Fruit fly (Drosophila melanogaster) whole organism, pupa: ENCODE data around the gene CycT.

ENCODE experiments used
- CG10348 ChIP-seq: fragments of 200-800 bp; sonication (Bioruptor generic); IDR thresholded peaks from 2 replicates; pipeline ENCODE4 v1.3.6; 2022; ENCODE audit warnings: missing biosample characterization, missing genetic modification characterization
- CG17806 ChIP-seq: fragments of 200-800 bp; sonication (Bioruptor generic); optimal IDR thresholded peaks from 2 replicates; lab custom pipeline; 2018; ENCODE audit warnings: missing biosample characterization, mild to moderate bottlenecking, missing genetic modification characterization, moderate library complexity
- CG32121 ChIP-seq: fragments of 200-800 bp; sonication (Bioruptor generic); IDR thresholded peaks from 2 replicates; pipeline ENCODE4 v1.3.6; 2022; ENCODE audit warnings: missing biosample characterization, missing genetic modification characterization
- CG8301 ChIP-seq: fragments of 200-800 bp; sonication (Bioruptor generic); optimal IDR thresholded peaks from 2 replicates; lab custom pipeline; 2018; ENCODE audit warnings: missing biosample characterization, mild to moderate bottlenecking, missing genetic modification characterization
- EcR ChIP-seq: fragments of 200-800 bp; sonication (Bioruptor generic); optimal IDR thresholded peaks from 3 replicates; lab custom pipeline; 2019; ENCODE audit warnings: missing biosample characterization, missing genetic modification characterization, mild to moderate bottlenecking, moderate library complexity, missing genetic modification reagents
- Ets98B ChIP-seq: fragments of 200-800 bp; sonication (Bioruptor generic); IDR thresholded peaks from 2 replicates; pipeline ENCODE4 v1.3.6; 2022; ENCODE audit warnings: missing biosample characterization, missing genetic modification characterization
- Pif1B ChIP-seq: fragments of 200-800 bp; sonication (Bioruptor generic); optimal IDR thresholded peaks from 3 replicates; lab custom pipeline; 2016; ENCODE audit warnings: missing biosample characterization, missing genetic modification characterization
- Snoo ChIP-seq: fragments of 200-800 bp; sonication (Bioruptor generic); optimal IDR thresholded peaks from 3 replicates; lab custom pipeline; 2017; ENCODE audit warnings: missing biosample characterization, mild to moderate bottlenecking, missing genetic modification characterization, inconsistent platforms
- fd96Ca ChIP-seq: fragments of 200-800 bp; sonication (Bioruptor generic); IDR thresholded peaks from 3 replicates; pipeline ENCODE4 v1.3.6; 2022; ENCODE audit warnings: missing biosample characterization, missing genetic modification characterization
- rn ChIP-seq: fragments of 200-800 bp; sonication (Bioruptor generic); IDR thresholded peaks from 2 replicates; pipeline ENCODE4 v1.3.6; 2022; ENCODE audit warnings: missing biosample characterization, missing genetic modification characterization

- no peak for TF ChIP-seq rn (GFP tag; lab: Robert Waterston, UW)
- TF ChIP-seq CG8301 = no peak
- TF ChIP-seq CG17806 = peak; percentile 24
- TF ChIP-seq Ets98B (GFP tag; lab: Robert Waterston, UW) = peak; percentile 35; the same call in 1 of the 2 replicates
- TF ChIP-seq EcR = peak; percentile 15
- TF ChIP-seq fd96Ca (GFP tag; lab: Robert Waterston, UW) = no peak; the same call in 1 of the 3 replicates
- TF ChIP-seq CG32121 (GFP tag; lab: Robert Waterston, UW) = no peak; the same call in 1 of the 2 replicates
- TF ChIP-seq Snoo (tag; lab: Kevin White, UChicago) = peak; percentile 26
- no peak for TF ChIP-seq CG10348 (GFP tag; lab: Robert Waterston, UW)
- no peak for TF ChIP-seq Pif1B (GFP tag; lab: Kevin White, UChicago)
Observed at dm6 chr3L:17532898-17533700, 24.5 kb downstream of the CycT start.
